Fruit fly (Drosophila melanogaster): ENCODE data around the gene CG40198.
"Not testable (repeated sequence)": the region's sequence is repeated elsewhere in the genome, so short reads cannot be mapped to it uniquely, and the experiment has no call there.

DNA sequence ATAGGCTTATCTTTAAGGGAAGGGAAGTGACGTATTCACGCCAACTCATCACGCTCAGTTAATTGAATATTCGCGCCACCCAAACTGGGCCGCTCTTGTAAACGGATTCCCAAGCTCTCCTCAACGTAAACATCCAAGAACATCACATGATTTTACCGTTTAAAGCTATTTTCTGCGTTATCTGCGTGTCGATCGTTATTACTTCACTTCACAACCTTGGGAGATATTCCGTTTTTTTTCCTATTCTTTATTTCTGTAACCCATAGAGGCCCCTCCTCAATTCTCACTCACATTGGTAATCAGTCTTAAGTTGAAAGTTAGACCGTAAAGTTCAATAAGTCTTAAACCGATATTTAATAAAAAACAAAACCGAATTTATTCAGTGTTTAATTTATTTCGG lies 35.9 kb downstream of the CG40198 start, which contains the start of gene Gfat1:
- not testable (repeated sequence) for TF ChIP-seq Myc, ttk, psq, h (optimal IDR thresholded peaks at IDR 0.05)

All from Kc167 (cell line).